Worm (Caenorhabditis elegans) whole organism, mixed stage, embryonic: ENCODE results near the gene ced-11.

ENCODE experiments used
- bed-3 ChIP-seq: fragments of 200-800 bp; sonication (Bioruptor generic); optimal IDR thresholded peaks from 3 replicates; lab custom pipeline; 2018; ENCODE audit warnings: mild to moderate bottlenecking, missing genetic modification characterization, moderate library complexity, missing compliant biosample characterization
- blmp-1 ChIP-seq: fragments of 150-350 bp; optimal IDR thresholded peaks from 2 replicates; lab custom pipeline; 2014; ENCODE audit warnings: missing biosample characterization, missing genetic modification characterization
- ceh-39 ChIP-seq: fragments of 150-350 bp; optimal IDR thresholded peaks from 2 replicates; lab custom pipeline; 2014; ENCODE audit warnings: missing biosample characterization, missing genetic modification characterization
- ceh-43 ChIP-seq: fragments of 200-800 bp; sonication (Bioruptor generic); optimal IDR thresholded peaks from 2 replicates; lab custom pipeline; 2018; ENCODE audit warnings: mild to moderate bottlenecking, missing genetic modification characterization, moderate library complexity, missing compliant biosample characterization
- ceh-83 ChIP-seq: fragments of 200-800 bp; sonication (Bioruptor generic); optimal IDR thresholded peaks from 2 replicates; lab custom pipeline; 2018; ENCODE audit warnings: mild to moderate bottlenecking, missing genetic modification characterization, missing compliant biosample characterization
- ces-1 ChIP-seq: fragments of 150-350 bp; optimal IDR thresholded peaks from 2 replicates; lab custom pipeline; 2014; ENCODE audit warnings: missing biosample characterization, missing genetic modification reagents, missing genetic modification characterization
- elt-1 ChIP-seq: sonication (generic microtip); optimal IDR thresholded peaks from 2 replicates; lab custom pipeline; 2017; ENCODE audit warnings: missing genetic modification characterization, mild to moderate bottlenecking, missing compliant biosample characterization, antibody characterized with exemption, moderate library complexity, borderline replicate concordance; ENCODE audit not compliant: insufficient read depth
- elt-3 ChIP-seq: fragments of 150-350 bp; optimal IDR thresholded peaks from 2 replicates; lab custom pipeline; 2014; ENCODE audit warnings: missing biosample characterization, missing genetic modification characterization
- flh-1 ChIP-seq: fragments of 200-800 bp; sonication (Bioruptor generic); optimal IDR thresholded peaks from 2 replicates; lab custom pipeline; 2018; ENCODE audit warnings: mild to moderate bottlenecking, missing genetic modification characterization, moderate library complexity, missing compliant biosample characterization
- ham-2 ChIP-seq: fragments of 200-800 bp; sonication (Bioruptor generic); optimal IDR thresholded peaks from 2 replicates; lab custom pipeline; 2018; ENCODE audit warnings: mild to moderate bottlenecking, missing genetic modification characterization, missing compliant biosample characterization
- hlh-1 ChIP-seq: fragments of 150-350 bp; optimal IDR thresholded peaks from 2 replicates; lab custom pipeline; 2014; ENCODE audit warnings: missing biosample characterization, missing genetic modification reagents, missing genetic modification characterization
- lin-32 ChIP-seq: fragments of 200-800 bp; sonication (Bioruptor generic); optimal IDR thresholded peaks from 2 replicates; lab custom pipeline; 2018; ENCODE audit warnings: mild to moderate bottlenecking, missing genetic modification characterization, missing compliant biosample characterization
- lsy-2 ChIP-seq: fragments of 150-350 bp; optimal IDR thresholded peaks from 2 replicates; lab custom pipeline; 2014; ENCODE audit warnings: missing biosample characterization, missing genetic modification characterization
- mab-5 ChIP-seq: fragments of 150-350 bp; optimal IDR thresholded peaks from 2 replicates; lab custom pipeline; 2014; ENCODE audit warnings: missing biosample characterization, missing genetic modification characterization
- mls-2 ChIP-seq: sonication (generic microtip); optimal IDR thresholded peaks from 2 replicates; lab custom pipeline; 2016; ENCODE audit warnings: mild to moderate bottlenecking, missing genetic modification characterization, moderate library complexity, missing compliant biosample characterization
- nhr-2 ChIP-seq: fragments of 150-350 bp; optimal IDR thresholded peaks from 2 replicates; lab custom pipeline; 2014; ENCODE audit warnings: missing biosample characterization, missing genetic modification characterization
- nhr-237 ChIP-seq: fragments of 150-350 bp; optimal IDR thresholded peaks from 2 replicates; lab custom pipeline; 2014; ENCODE audit warnings: missing biosample characterization, missing genetic modification characterization
- nhr-28 ChIP-seq: fragments of 150-350 bp; optimal IDR thresholded peaks from 2 replicates; lab custom pipeline; 2014; ENCODE audit warnings: missing biosample characterization, missing genetic modification characterization
- nhr-76 ChIP-seq: sonication (generic microtip); optimal IDR thresholded peaks from 2 replicates; lab custom pipeline; 2017; ENCODE audit warnings: missing biosample characterization, missing genetic modification characterization
- pha-4 ChIP-seq: fragments of 150-350 bp; optimal IDR thresholded peaks from 2 replicates; lab custom pipeline; 2018; ENCODE audit warnings: missing biosample characterization, missing genetic modification reagents, missing genetic modification characterization
- sem-2 ChIP-seq: fragments of 200-800 bp; sonication (Bioruptor generic); optimal IDR thresholded peaks from 2 replicates; lab custom pipeline; 2018; ENCODE audit warnings: mild to moderate bottlenecking, missing genetic modification characterization, missing compliant biosample characterization
- snpc-4 ChIP-seq: fragments of 150-350 bp; optimal IDR thresholded peaks from 2 replicates; lab custom pipeline; 2014; ENCODE audit warnings: missing biosample characterization, missing genetic modification characterization
- sptf-1 ChIP-seq: sonication (generic microtip); optimal IDR thresholded peaks from 2 replicates; lab custom pipeline; 2017; ENCODE audit warnings: mild to moderate bottlenecking, missing genetic modification characterization, moderate library complexity, missing compliant biosample characterization
- tbx-8 ChIP-seq: fragments of 200-800 bp; sonication (Bioruptor generic); optimal IDR thresholded peaks from 2 replicates; lab custom pipeline; 2018; ENCODE audit warnings: mild to moderate bottlenecking, missing genetic modification characterization, moderate library complexity, missing compliant biosample characterization
- unc-62 ChIP-seq: fragments of 150-350 bp; optimal IDR thresholded peaks from 2 replicates; lab custom pipeline; 2014; ENCODE audit warnings: missing biosample characterization, missing genetic modification reagents, missing genetic modification characterization
- zip-8 ChIP-seq: fragments of 150-350 bp; optimal IDR thresholded peaks from 2 replicates; lab custom pipeline; 2014; ENCODE audit warnings: missing biosample characterization, missing genetic modification characterization
- ztf-11 ChIP-seq: fragments of 150-350 bp; optimal IDR thresholded peaks from 2 replicates; lab custom pipeline; 2014; ENCODE audit warnings: missing biosample characterization, missing genetic modification characterization

The ced-11 gene

ce11 chrIII:9118921-9119606 is at the start of gene ced-11:
TSS of gene ced-11 (plus strand) at chrIII:9119556.
- TF ChIP-seq mls-2 (no peak), tbx-8 (no peak), bed-3 (GFP tag; lab: Kevin White, UChicago) (no peak), ceh-83 (GFP tag; lab: Kevin White, UChicago) (no peak)

DNA sequence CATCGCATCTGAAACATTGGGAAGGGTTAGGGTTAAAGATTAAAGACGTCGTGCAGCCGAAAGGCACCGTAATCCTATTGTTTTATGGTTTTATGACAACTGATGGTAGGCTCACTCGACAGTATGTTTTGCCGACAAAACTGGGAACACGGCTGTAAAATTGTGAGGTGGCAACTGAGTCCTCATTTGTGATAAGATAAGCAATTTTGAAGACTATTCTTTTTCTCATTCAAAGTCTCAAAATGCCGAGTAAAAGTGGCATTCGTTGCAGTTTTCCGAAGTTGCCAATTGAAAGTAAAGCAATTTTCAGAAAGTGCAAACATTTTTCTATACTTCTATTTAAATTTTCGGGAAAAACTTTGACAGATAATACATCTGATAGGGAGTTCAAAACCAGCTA is 49.6 kb upstream of the ced-11 start:
- TF ChIP-seq tbx-8: no peak
- no peak for TF ChIP-seq nhr-2
- no peak for TF ChIP-seq pha-4
- no peak for TF ChIP-seq flh-1 (GFP tag; lab: Kevin White, UChicago)
- no peak for TF ChIP-seq sem-2
- no peak for TF ChIP-seq bed-3 (GFP tag; lab: Kevin White, UChicago)
- TF ChIP-seq ceh-39 (tag; lab: Kevin White, UChicago): no peak
- TF ChIP-seq blmp-1 (tag; lab: Kevin White, UChicago): no peak
- TF ChIP-seq ham-2 (GFP tag; lab: Kevin White, UChicago): no peak
- TF ChIP-seq snpc-4 (tag; lab: Kevin White, UChicago): no peak
- no peak for TF ChIP-seq nhr-237 (tag; lab: Kevin White, UChicago)
- TF ChIP-seq elt-3 (tag; lab: Kevin White, UChicago): no peak
- TF ChIP-seq ces-1 (GFP tag; lab: Kevin White, UChicago): no peak
- TF ChIP-seq nhr-28 (tag; lab: Kevin White, UChicago): no peak
- TF ChIP-seq nhr-76 (tag; lab: Kevin White, UChicago): no peak
- TF ChIP-seq sptf-1 (tag; lab: Kevin White, UChicago): no peak
- TF ChIP-seq elt-1 (tag; lab: Kevin White, UChicago): no peak
- no peak for TF ChIP-seq lsy-2
- no peak for TF ChIP-seq unc-62 (GFP tag; lab: Kevin White, UChicago)
- no peak for TF ChIP-seq hlh-1 (tag; lab: Kevin White, UChicago)
- TF ChIP-seq, all 35 proteins: peak for 0

DNA sequence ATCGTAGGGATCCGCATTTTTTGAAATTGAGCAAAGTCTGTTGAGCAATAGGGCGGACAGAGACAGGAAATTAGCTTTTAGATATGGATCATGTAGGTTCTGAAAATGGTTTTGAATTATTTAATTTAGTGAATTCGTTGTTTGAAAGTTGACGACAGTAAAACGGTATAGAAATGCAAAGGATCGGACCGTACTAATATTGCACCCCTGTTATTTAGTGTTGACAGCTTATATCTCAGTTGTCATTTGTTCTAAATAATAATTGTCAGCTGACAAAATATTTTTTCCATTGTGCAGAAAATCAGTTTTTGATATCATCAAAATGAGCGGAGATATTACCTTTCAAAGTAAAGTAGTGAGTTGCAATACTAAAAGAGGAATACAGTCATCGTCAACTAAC is 48.0 kb upstream of the ced-11 start, which contains the start of gene lin-12:
Gene lin-12 (minus strand): TSS at position 101 of the 400 bp plus-strand sequence.
- TF ChIP-seq ceh-39 (tag; lab: Kevin White, UChicago) (no peak), sem-2 (no peak), bed-3 (GFP tag; lab: Kevin White, UChicago) (no peak), sptf-1 (tag; lab: Kevin White, UChicago) (no peak), elt-3 (tag; lab: Kevin White, UChicago) (no peak), hlh-1 (tag; lab: Kevin White, UChicago) (no peak), zip-8 (tag; lab: Kevin White, UChicago) (no peak), mab-5 (tag; lab: Kevin White, UChicago) (no peak)

DNA sequence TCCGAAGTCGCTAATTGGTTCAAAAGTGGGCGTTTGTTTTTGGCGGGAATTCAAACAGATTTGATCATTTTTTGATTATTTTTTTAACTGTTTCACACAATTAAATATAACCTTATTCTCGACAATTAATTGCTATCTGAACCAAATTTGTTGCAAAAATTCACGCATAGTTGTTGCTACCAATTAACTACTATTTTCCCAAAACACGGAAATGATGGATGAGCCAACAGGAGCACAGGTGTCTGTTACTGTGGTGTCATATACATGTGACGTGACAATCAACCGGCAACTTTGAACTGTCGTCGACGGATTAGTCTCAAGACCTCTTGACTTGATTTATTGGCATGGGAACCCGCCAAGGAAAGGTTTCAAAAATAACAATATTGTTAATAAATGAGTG is 46.7 kb upstream of the ced-11 start:
- TF ChIP-seq mab-5 (tag; lab: Kevin White, UChicago) (no peak), nhr-2 (peak; percentile 90), lsy-2 (no peak), bed-3 (GFP tag; lab: Kevin White, UChicago) (no peak), sem-2 (no peak), unc-62 (GFP tag; lab: Kevin White, UChicago) (peak; percentile 13), ham-2 (GFP tag; lab: Kevin White, UChicago) (no peak)

ce11 chrIII:9075539-9075938 is 43.8 kb upstream of the ced-11 start, which contains the start of gene F02A9.7:
TSS of gene F02A9.7 (minus strand) at chrIII:9075639.
- TF ChIP-seq bed-3 (GFP tag; lab: Kevin White, UChicago) (no peak), tbx-8 (no peak), ham-2 (GFP tag; lab: Kevin White, UChicago) (no peak), ceh-39 (tag; lab: Kevin White, UChicago) (no peak), unc-62 (GFP tag; lab: Kevin White, UChicago) (no peak), ces-1 (GFP tag; lab: Kevin White, UChicago) (no peak), nhr-2 (no peak), nhr-76 (tag; lab: Kevin White, UChicago) (no peak), ceh-43 (GFP tag; lab: Kevin White, UChicago) (no peak), lin-32 (GFP tag; lab: Kevin White, UChicago) (no peak), snpc-4 (tag; lab: Kevin White, UChicago) (no peak), ztf-11 (tag; lab: Kevin White, UChicago) (no peak), elt-3 (tag; lab: Kevin White, UChicago) (no peak), flh-1 (GFP tag; lab: Kevin White, UChicago) (no peak), nhr-28 (tag; lab: Kevin White, UChicago) (no peak)
